Fruit fly (Drosophila melanogaster) whole organism, embryonic: ENCODE measurements around the gene Zaf1.

ENCODE experiments used
- Ada2b ChIP-seq: fragments of 200-800 bp; sonication (Bioruptor generic); IDR thresholded peaks from 2 replicates; pipeline ENCODE4 v1.3.6; 2022; ENCODE audit warnings: missing biosample characterization, missing genetic modification characterization
- BEAF-32 ChIP-seq: fragments of 200-800 bp; sonication (Bioruptor generic); optimal IDR thresholded peaks from 3 replicates; lab custom pipeline; 2017; ENCODE audit warnings: missing biosample characterization, missing genetic modification characterization, mild to moderate bottlenecking, moderate library complexity, missing genetic modification reagents
- CG11093 ChIP-seq: fragments of 200-800 bp; sonication (Bioruptor generic); IDR thresholded peaks from 3 replicates; pipeline ENCODE4 v1.3.6; 2022; ENCODE audit warnings: missing biosample characterization, missing genetic modification characterization
- CG11247 ChIP-seq: fragments of 200-800 bp; sonication (Bioruptor generic); IDR thresholded peaks from 2 replicates; pipeline ENCODE4 v1.3.6; 2022; ENCODE audit warnings: missing biosample characterization, missing genetic modification characterization
- CG12071 ChIP-seq: fragments of 200-800 bp; sonication (Bioruptor generic); optimal IDR thresholded peaks from 3 replicates; lab custom pipeline; 2018; ENCODE audit warnings: missing biosample characterization, mild to moderate bottlenecking, missing genetic modification characterization
- CG15269 ChIP-seq: fragments of 200-800 bp; sonication (Bioruptor generic); optimal IDR thresholded peaks from 2 replicates; lab custom pipeline; 2018; ENCODE audit warnings: missing biosample characterization, mild to moderate bottlenecking, missing genetic modification characterization, moderate library complexity
- CG15514 ChIP-seq: fragments of 200-800 bp; sonication (Bioruptor generic); optimal IDR thresholded peaks from 3 replicates; lab custom pipeline; 2017; ENCODE audit warnings: missing biosample characterization, missing genetic modification characterization, mild to moderate bottlenecking, moderate library complexity, missing genetic modification reagents
- CG15601 ChIP-seq: fragments of 200-800 bp; sonication (Bioruptor generic); optimal IDR thresholded peaks from 3 replicates; lab custom pipeline; 2019; ENCODE audit warnings: missing biosample characterization, mild to moderate bottlenecking, missing genetic modification characterization, moderate library complexity
- CG17568 ChIP-seq: fragments of 200-800 bp; sonication (Bioruptor generic); optimal IDR thresholded peaks from 2 replicates; lab custom pipeline; 2018; ENCODE audit warnings: missing biosample characterization, mild to moderate bottlenecking, missing genetic modification characterization, moderate library complexity
- CG17612 ChIP-seq: fragments of 200-800 bp; sonication (Bioruptor generic); IDR thresholded peaks from 2 replicates; pipeline ENCODE4 v1.3.6; 2022; ENCODE audit warnings: missing biosample characterization, missing genetic modification characterization
- CG17829 ChIP-seq: fragments of 200-800 bp; optimal IDR thresholded peaks from 2 replicates; lab custom pipeline; 2019; ENCODE audit warnings: missing biosample characterization, mild to moderate bottlenecking, missing genetic modification characterization, moderate library complexity
- CG18764 ChIP-seq: fragments of 200-800 bp; sonication (Bioruptor generic); optimal IDR thresholded peaks from 3 replicates; lab custom pipeline; 2016; ENCODE audit warnings: missing biosample characterization, missing genetic modification characterization
- CG2875 ChIP-seq: fragments of 200-800 bp; sonication (Bioruptor generic); optimal IDR thresholded peaks from 2 replicates; lab custom pipeline; 2017; ENCODE audit warnings: missing biosample characterization, mild to moderate bottlenecking, missing genetic modification characterization, missing genetic modification reagents
- CG3065 ChIP-seq: fragments of 200-800 bp; sonication (Bioruptor generic); optimal IDR thresholded peaks from 2 replicates; lab custom pipeline; 2016; ENCODE audit warnings: missing biosample characterization, missing genetic modification characterization
- CG31388 ChIP-seq: fragments of 200-800 bp; sonication (Bioruptor generic); optimal IDR thresholded peaks from 2 replicates; lab custom pipeline; 2016; ENCODE audit warnings: missing biosample characterization, missing genetic modification characterization
- CG33557 ChIP-seq: fragments of 200-800 bp; sonication (Bioruptor generic); optimal IDR thresholded peaks from 2 replicates; lab custom pipeline; 2019; ENCODE audit warnings: missing biosample characterization, mild to moderate bottlenecking, missing genetic modification characterization, moderate library complexity
- CG34224 ChIP-seq: fragments of 200-800 bp; sonication (Bioruptor generic); IDR thresholded peaks from 3 replicates; pipeline ENCODE4 v1.3.6; 2022; ENCODE audit warnings: missing biosample characterization, missing genetic modification characterization; ENCODE audit not compliant: partially characterized antibody
- CG4360 ChIP-seq: fragments of 200-800 bp; sonication (Bioruptor generic); IDR thresholded peaks from 2 replicates; pipeline ENCODE4 v1.3.6; 2022; ENCODE audit warnings: missing biosample characterization, missing genetic modification characterization
- CG6254 ChIP-seq: fragments of 200-800 bp; sonication (Bioruptor generic); optimal IDR thresholded peaks from 3 replicates; lab custom pipeline; 2017; ENCODE audit warnings: mild to moderate bottlenecking, missing biosample characterization, missing genetic modification reagents, missing genetic modification characterization
- CG7839 ChIP-seq: fragments of 200-800 bp; sonication (Bioruptor generic); optimal IDR thresholded peaks from 3 replicates; lab custom pipeline; 2018; ENCODE audit warnings: missing biosample characterization, mild to moderate bottlenecking, missing genetic modification characterization, moderate library complexity
- CG8290 ChIP-seq, 3 experiments: fragments of 200-800 bp; sonication (Bioruptor generic); optimal IDR thresholded peaks; 2 replicates each; lab custom pipeline; 2016 to 2019; ENCODE audit warnings: missing biosample characterization in 3 of 3, missing genetic modification characterization in 3 of 3, mild to moderate bottlenecking in 2 of 3, moderate library complexity in 1 of 3
- Chrac-16 ChIP-seq: fragments of 200-800 bp; sonication (Bioruptor generic); optimal IDR thresholded peaks from 3 replicates; lab custom pipeline; 2016; ENCODE audit warnings: missing biosample characterization, missing genetic modification characterization
- CrebB ChIP-seq: fragments of 200-800 bp; sonication (Bioruptor generic); optimal IDR thresholded peaks from 3 replicates; lab custom pipeline; 2018; ENCODE audit warnings: missing biosample characterization, mild to moderate bottlenecking, missing genetic modification characterization
- Dip2 ChIP-seq: fragments of 200-800 bp; sonication (Bioruptor generic); IDR thresholded peaks from 2 replicates; pipeline ENCODE4 v1.3.6; 2022; ENCODE audit warnings: missing biosample characterization, missing genetic modification characterization
- Doc2 ChIP-seq: fragments of 200-800 bp; sonication (Bioruptor generic); IDR thresholded peaks from 2 replicates; pipeline ENCODE4 v1.3.6; 2022; ENCODE audit warnings: missing biosample characterization, missing genetic modification characterization
- Eip74EF ChIP-seq, 2 experiments: fragments of 200-800 bp in 1 of 2; fragments of >200 bp in 1 of 2; sonication (Bioruptor generic) in 1 of 2; optimal IDR thresholded peaks; 2 replicates each; lab custom pipeline; 2017 to 2019; ENCODE audit warnings: missing biosample characterization in 2 of 2, missing genetic modification characterization in 2 of 2, mild to moderate bottlenecking in 1 of 2, moderate library complexity in 1 of 2
- Fer3 ChIP-seq: fragments of 200-800 bp; sonication (Bioruptor generic); optimal IDR thresholded peaks from 2 replicates; lab custom pipeline; 2018; ENCODE audit warnings: missing biosample characterization, mild to moderate bottlenecking, missing genetic modification characterization, moderate library complexity
- H2.0 ChIP-seq: fragments of 200-800 bp; sonication (Bioruptor generic); IDR thresholded peaks from 2 replicates; pipeline ENCODE4 v1.3.6; 2022; ENCODE audit warnings: missing biosample characterization, missing genetic modification characterization
- Hmr ChIP-seq: fragments of 200-800 bp; sonication (Bioruptor generic); optimal IDR thresholded peaks from 3 replicates; lab custom pipeline; 2017; ENCODE audit warnings: mild to moderate bottlenecking, missing biosample characterization, missing genetic modification reagents, missing genetic modification characterization
- Mad ChIP-seq: fragments of 200-800 bp; sonication (Bioruptor generic); optimal IDR thresholded peaks from 2 replicates; lab custom pipeline; 2016; ENCODE audit warnings: missing biosample characterization, missing genetic modification characterization
- Mes4 ChIP-seq: fragments of 200-800 bp; sonication (Bioruptor generic); optimal IDR thresholded peaks from 2 replicates; lab custom pipeline; 2016; ENCODE audit warnings: missing biosample characterization, missing genetic modification characterization
- Nf-YC ChIP-seq: fragments of 200-800 bp; optimal IDR thresholded peaks from 3 replicates; lab custom pipeline; 2019; ENCODE audit warnings: missing biosample characterization, mild to moderate bottlenecking, missing genetic modification characterization, moderate library complexity
- TFAM ChIP-seq: fragments of 200-800 bp; sonication (Bioruptor generic); optimal IDR thresholded peaks from 2 replicates; lab custom pipeline; 2017; ENCODE audit warnings: missing biosample characterization, missing genetic modification characterization, inconsistent platforms
- al ChIP-seq: fragments of 200-800 bp; sonication (Bioruptor generic); IDR thresholded peaks from 2 replicates; pipeline ENCODE4 v1.3.6; 2022; ENCODE audit warnings: missing biosample characterization, missing genetic modification characterization
- caup ChIP-seq: fragments of 200-800 bp; sonication (Bioruptor generic); optimal IDR thresholded peaks from 3 replicates; lab custom pipeline; 2017; ENCODE audit warnings: missing biosample characterization, mild to moderate bottlenecking, missing genetic modification characterization, moderate library complexity; ENCODE audit not compliant: severe bottlenecking
- dm ChIP-seq: fragments of 200-800 bp; sonication (Bioruptor generic); optimal IDR thresholded peaks from 3 replicates; lab custom pipeline; 2016; ENCODE audit warnings: missing biosample characterization, missing genetic modification characterization
- ems ChIP-seq: fragments of 200-800 bp; sonication (Bioruptor generic); optimal IDR thresholded peaks from 3 replicates; lab custom pipeline; 2016; ENCODE audit warnings: missing biosample characterization, missing genetic modification characterization
- gce ChIP-seq: fragments of 200-800 bp; sonication (Bioruptor generic); IDR thresholded peaks from 3 replicates; pipeline ENCODE4 v1.3.6; 2022; ENCODE audit warnings: missing biosample characterization, missing genetic modification characterization
- gcm2 ChIP-seq: fragments of 200-800 bp; sonication (Bioruptor generic); optimal IDR thresholded peaks from 2 replicates; lab custom pipeline; 2016; ENCODE audit warnings: missing biosample characterization, missing genetic modification characterization
- gsb-n ChIP-seq: fragments of 200-800 bp; sonication (Bioruptor generic); optimal IDR thresholded peaks from 3 replicates; lab custom pipeline; 2018; ENCODE audit warnings: missing biosample characterization, mild to moderate bottlenecking, missing genetic modification characterization
- ken ChIP-seq: fragments of 200-800 bp; sonication (Bioruptor generic); IDR thresholded peaks from 3 replicates; pipeline ENCODE4 v1.3.6; 2022; ENCODE audit warnings: missing biosample characterization, missing genetic modification characterization
- nerfin-1 ChIP-seq: fragments of 200-800 bp; sonication (Bioruptor generic); optimal IDR thresholded peaks from 3 replicates; lab custom pipeline; 2019; ENCODE audit warnings: missing biosample characterization, mild to moderate bottlenecking, missing genetic modification characterization, moderate library complexity
- onecut ChIP-seq: fragments of 200-800 bp; sonication (Bioruptor generic); IDR thresholded peaks from 2 replicates; pipeline ENCODE4 v1.3.6; 2022; ENCODE audit warnings: missing biosample characterization, missing genetic modification characterization
- salm ChIP-seq: fragments of 200-800 bp; sonication (Bioruptor generic); optimal IDR thresholded peaks from 2 replicates; lab custom pipeline; 2018; ENCODE audit warnings: missing biosample characterization, mild to moderate bottlenecking, missing genetic modification characterization
- toy ChIP-seq: fragments of 200-800 bp; sonication (Bioruptor generic); IDR thresholded peaks from 2 replicates; pipeline ENCODE4 v1.3.6; 2022; ENCODE audit warnings: missing biosample characterization, missing genetic modification characterization
- unpg ChIP-seq: fragments of 200-800 bp; sonication (Bioruptor generic); optimal IDR thresholded peaks from 3 replicates; lab custom pipeline; 2018; ENCODE audit warnings: missing biosample characterization, mild to moderate bottlenecking, missing genetic modification characterization, moderate library complexity
- usp ChIP-seq: fragments of >200 bp; optimal IDR thresholded peaks from 2 replicates; lab custom pipeline; 2017; ENCODE audit warnings: missing biosample characterization, missing genetic modification characterization

Gene Zaf1

dm6 chr3R:11650105-11651039 is 24.9 kb upstream of the Zaf1 start, which contains the start of the genes Csk and Elp1 (continued):
- TF ChIP-seq gce, result no peak
- no peak for TF ChIP-seq gcm2 (GFP tag; lab: Kevin White, UChicago)
- no peak for TF ChIP-seq usp
- TF ChIP-seq CG17829 (tag; lab: Kevin White, UChicago), result peak; percentile 73
- TF ChIP-seq Dip2 (GFP tag; lab: Robert Waterston, UW), result no peak
- no peak for TF ChIP-seq CG3065 (GFP tag; lab: Kevin White, UChicago)
- peak; percentile 41 for TF ChIP-seq Mad (GFP tag; lab: Kevin White, UChicago)
- no peak for TF ChIP-seq Mes4 (GFP tag; lab: Kevin White, UChicago)
- no peak for TF ChIP-seq CG2875 (GFP tag; lab: Kevin White, UChicago)
- no peak for TF ChIP-seq Doc2
- TF ChIP-seq CG34224 (GFP tag; lab: Robert Waterston, UW), result no peak
- TF ChIP-seq nerfin-1 (tag; lab: Kevin White, UChicago), result peak; percentile 68
- TF ChIP-seq ken (GFP tag; lab: Robert Waterston, UW), result peak; percentile 58; the same call in 1 of the 3 replicates
- peak; percentile 64 for TF ChIP-seq CG7839 (tag; lab: Kevin White, UChicago)
- no peak for TF ChIP-seq TFAM (GFP tag; lab: Kevin White, UChicago)
- TF ChIP-seq Eip74EF (GFP tag; optimal IDR thresholded peaks at IDR 0.05; lab: Kevin White, UChicago), result peak in 1 of 2 experiments; percentile 20
- no peak for TF ChIP-seq salm
- peak; percentile 57 for TF ChIP-seq Chrac-16
- TF ChIP-seq CG6254 (GFP tag; lab: Kevin White, UChicago), result no peak
- TF ChIP-seq CG15601 (tag; lab: Kevin White, UChicago), result peak; percentile 64
- no peak for TF ChIP-seq CG17612 (GFP tag; lab: Robert Waterston, UW)
- peak; percentile 68 for TF ChIP-seq dm (GFP tag; lab: Kevin White, UChicago)
- peak; percentile 74 for TF ChIP-seq CG15514 (GFP tag; lab: Kevin White, UChicago)
- TF ChIP-seq CG11093 (GFP tag; lab: Robert Waterston, UW), result no peak
- no peak; the same call in 1 of the 2 replicates for TF ChIP-seq onecut (GFP tag; lab: Robert Waterston, UW)
- peak; percentile 40 for TF ChIP-seq CG33557 (GFP tag; lab: Kevin White, UChicago)
- peak; percentile 59 for TF ChIP-seq Fer3 (tag; lab: Kevin White, UChicago)
- peak; percentile 65 for TF ChIP-seq Nf-YC (tag; lab: Kevin White, UChicago)
- TF ChIP-seq al (GFP tag; lab: Robert Waterston, UW), result 0 out of 2 replicates have a peak, but pooled peaks have one; percentile 10
- peak; percentile 44 for TF ChIP-seq CG15269 (tag; lab: Kevin White, UChicago)
- 0 out of 2 replicates have a peak, but pooled peaks have one; percentile 17 for TF ChIP-seq H2.0
- TF ChIP-seq gsb-n, result peak; percentile 43
- no peak; the same call in 1 of the 2 replicates for TF ChIP-seq Ada2b (GFP tag; lab: Robert Waterston, UW)
- peak; percentile 77 for TF ChIP-seq Hmr (GFP tag; lab: Kevin White, UChicago)
- TF ChIP-seq CG11247 (GFP tag; lab: Robert Waterston, UW), result no peak
- TF ChIP-seq BEAF-32 (GFP tag; lab: Kevin White, UChicago), result peak; percentile 55
- peak; percentile 61 for TF ChIP-seq CG8290 (GFP tag; optimal IDR thresholded peaks at IDR 0.05; lab: Kevin White, UChicago)
- TF ChIP-seq CG8290 (tag; optimal IDR thresholded peaks at IDR 0.05; lab: Kevin White, UChicago), result peak; percentile 29 to 69
- TF ChIP-seq toy, result no peak
- TF ChIP-seq CrebB (tag; lab: Kevin White, UChicago), result no peak
- peak; percentile 17 for TF ChIP-seq caup (GFP tag; lab: Kevin White, UChicago)
- peak; percentile 0 for TF ChIP-seq ems (GFP tag; lab: Kevin White, UChicago)
- TF ChIP-seq unpg (GFP tag; lab: Kevin White, UChicago), result peak; percentile 50
- TF ChIP-seq CG4360 (GFP tag; lab: Robert Waterston, UW), result peak; percentile 80
- peak; percentile 38 for TF ChIP-seq CG18764 (GFP tag; lab: Kevin White, UChicago)
- TF ChIP-seq CG31388 (GFP tag; lab: Kevin White, UChicago), result peak; percentile 12
- TF ChIP-seq CG12071, result no peak
- TF ChIP-seq CG17568 (GFP tag; lab: Kevin White, UChicago), result no peak
